Worm (Caenorhabditis elegans): ENCODE results near the gene T01D1.7.

DNA sequence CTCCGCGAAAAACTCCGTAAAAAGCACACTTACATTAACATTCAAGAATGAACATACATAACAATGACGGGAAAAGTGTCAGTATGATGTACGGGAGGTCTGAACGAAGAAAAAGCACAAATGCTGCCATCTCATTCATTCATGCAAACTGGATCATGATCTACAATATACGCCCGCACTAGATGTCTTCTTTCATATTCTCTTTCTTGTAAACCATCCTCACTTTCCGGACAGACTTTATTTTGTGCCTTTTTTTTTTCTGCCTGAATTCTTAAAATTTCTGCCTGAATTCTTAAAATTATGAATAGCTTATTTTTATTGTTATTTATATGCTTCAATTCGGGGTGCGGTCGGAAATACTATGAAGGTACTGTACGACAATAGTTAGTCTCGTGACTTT is 38.4 kb downstream of the T01D1.7 start, which contains the start of gene K10B4.1:
- TF ChIP-seq T22C8.4 (GFP tag; IDR thresholded peaks at IDR 0.05) = no peak
- no peak for TF ChIP-seq flt-1 (GFP tag; IDR thresholded peaks at IDR 0.05)
- no peak for TF ChIP-seq ztf-23 (GFP tag; IDR thresholded peaks at IDR 0.05)
- no peak for TF ChIP-seq klf-2 (GFP tag; conservative IDR thresholded peaks at IDR 0.05)
